Fruit fly (Drosophila melanogaster) whole organism, embryonic: ENCODE data around the gene CRAT.

Experiments
- Abd-B ChIP-seq: fragments of 200-800 bp; sonication (Bioruptor generic); optimal IDR thresholded peaks from 2 replicates; lab custom pipeline; 2018; ENCODE audit warnings: missing biosample characterization, mild to moderate bottlenecking, missing genetic modification characterization, moderate library complexity
- B-H1 ChIP-seq: fragments of 200-800 bp; sonication (Bioruptor generic); IDR thresholded peaks from 3 replicates; pipeline ENCODE4 v1.3.6; 2022; ENCODE audit warnings: missing biosample characterization, missing genetic modification characterization
- CG11085 ChIP-seq: fragments of 200-800 bp; sonication (Bioruptor generic); IDR thresholded peaks from 2 replicates; pipeline ENCODE4 v1.3.6; 2022; ENCODE audit warnings: missing biosample characterization, missing genetic modification characterization
- CG11093 ChIP-seq: fragments of 200-800 bp; sonication (Bioruptor generic); IDR thresholded peaks from 3 replicates; pipeline ENCODE4 v1.3.6; 2022; ENCODE audit warnings: missing biosample characterization, missing genetic modification characterization
- CG12744 ChIP-seq: fragments of 200-800 bp; sonication (Bioruptor generic); optimal IDR thresholded peaks from 2 replicates; lab custom pipeline; 2016; ENCODE audit warnings: missing biosample characterization, missing genetic modification characterization
- CG12769 ChIP-seq: fragments of 200-800 bp; sonication (Bioruptor generic); optimal IDR thresholded peaks from 2 replicates; lab custom pipeline; 2019; ENCODE audit warnings: missing biosample characterization, mild to moderate bottlenecking, missing genetic modification characterization, moderate library complexity
- CG15269 ChIP-seq: fragments of 200-800 bp; sonication (Bioruptor generic); optimal IDR thresholded peaks from 2 replicates; lab custom pipeline; 2018; ENCODE audit warnings: missing biosample characterization, mild to moderate bottlenecking, missing genetic modification characterization, moderate library complexity
- CG1603 ChIP-seq: fragments of 200-800 bp; sonication (Bioruptor generic); optimal IDR thresholded peaks from 2 replicates; lab custom pipeline; 2019; ENCODE audit warnings: missing biosample characterization, mild to moderate bottlenecking, missing genetic modification characterization, moderate library complexity
- CG16815 ChIP-seq: fragments of 200-800 bp; sonication (Bioruptor generic); optimal IDR thresholded peaks from 3 replicates; lab custom pipeline; 2017; ENCODE audit warnings: missing biosample characterization, mild to moderate bottlenecking, missing genetic modification characterization
- CG18619 ChIP-seq: fragments of 200-800 bp; sonication (Bioruptor generic); optimal IDR thresholded peaks from 3 replicates; lab custom pipeline; 2017; ENCODE audit warnings: missing biosample characterization, mild to moderate bottlenecking, missing genetic modification characterization
- CG2199 ChIP-seq: fragments of 200-800 bp; sonication (Bioruptor generic); IDR thresholded peaks from 3 replicates; pipeline ENCODE4 v1.3.6; 2022; ENCODE audit warnings: missing biosample characterization, missing genetic modification characterization
- CG2875 ChIP-seq: fragments of 200-800 bp; sonication (Bioruptor generic); optimal IDR thresholded peaks from 2 replicates; lab custom pipeline; 2017; ENCODE audit warnings: missing biosample characterization, mild to moderate bottlenecking, missing genetic modification characterization, missing genetic modification reagents
- CG32532 ChIP-seq: fragments of 200-800 bp; sonication (Bioruptor generic); IDR thresholded peaks from 2 replicates; pipeline ENCODE4 v1.3.6; 2022; ENCODE audit warnings: missing biosample characterization, missing genetic modification characterization
- CG3407 ChIP-seq: fragments of 200-800 bp; sonication (Bioruptor generic); optimal IDR thresholded peaks from 2 replicates; lab custom pipeline; 2018; ENCODE audit warnings: missing biosample characterization, mild to moderate bottlenecking, missing genetic modification characterization
- CG6254 ChIP-seq: fragments of 200-800 bp; sonication (Bioruptor generic); optimal IDR thresholded peaks from 3 replicates; lab custom pipeline; 2017; ENCODE audit warnings: mild to moderate bottlenecking, missing biosample characterization, missing genetic modification reagents, missing genetic modification characterization
- CG8281 ChIP-seq: fragments of 200-800 bp; sonication (Bioruptor generic); optimal IDR thresholded peaks from 2 replicates; lab custom pipeline; 2018; ENCODE audit warnings: missing biosample characterization, mild to moderate bottlenecking, missing genetic modification characterization, moderate library complexity
- CHES-1-like ChIP-seq: fragments of 200-800 bp; sonication (Bioruptor generic); optimal IDR thresholded peaks from 2 replicates; lab custom pipeline; 2016; ENCODE audit warnings: missing biosample characterization, missing genetic modification characterization
- CTCF ChIP-seq: fragments of 200-800 bp; sonication (Bioruptor generic); optimal IDR thresholded peaks from 2 replicates; lab custom pipeline; 2017; ENCODE audit warnings: missing biosample characterization, mild to moderate bottlenecking, missing genetic modification characterization, moderate library complexity
- Chrac-16 ChIP-seq: fragments of 200-800 bp; sonication (Bioruptor generic); optimal IDR thresholded peaks from 3 replicates; lab custom pipeline; 2016; ENCODE audit warnings: missing biosample characterization, missing genetic modification characterization
- Dfd ChIP-seq, 2 experiments: fragments of >200 bp; optimal IDR thresholded peaks; 2 replicates each; lab custom pipeline; 2017; ENCODE audit warnings: missing biosample characterization in 2 of 2, missing genetic modification characterization in 2 of 2
- Dll ChIP-seq: fragments of 200-800 bp; sonication (Bioruptor generic); IDR thresholded peaks from 4 replicates; pipeline ENCODE4 v1.3.6; 2022; ENCODE audit warnings: missing biosample characterization, missing genetic modification characterization; ENCODE audit not compliant: partially characterized antibody
- Fer2 ChIP-seq: fragments of 200-800 bp; sonication (Bioruptor generic); optimal IDR thresholded peaks from 2 replicates; lab custom pipeline; 2018; ENCODE audit warnings: missing biosample characterization, mild to moderate bottlenecking, missing genetic modification characterization, moderate library complexity
- Hand ChIP-seq: fragments of 200-800 bp; sonication (Bioruptor generic); optimal IDR thresholded peaks from 2 replicates; lab custom pipeline; 2017; ENCODE audit warnings: mild to moderate bottlenecking, missing biosample characterization, missing genetic modification reagents, missing genetic modification characterization
- HmgD ChIP-seq: fragments of 200-800 bp; sonication (Bioruptor generic); optimal IDR thresholded peaks from 3 replicates; lab custom pipeline; 2016; ENCODE audit warnings: missing biosample characterization, missing genetic modification characterization
- Lim3 ChIP-seq: fragments of 200-800 bp; sonication (Bioruptor generic); IDR thresholded peaks from 2 replicates; pipeline ENCODE4 v1.3.6; 2022; ENCODE audit warnings: missing biosample characterization, missing genetic modification characterization
- MESR4 ChIP-seq: fragments of 200-800 bp; sonication (Bioruptor generic); optimal IDR thresholded peaks from 2 replicates; lab custom pipeline; 2018; ENCODE audit warnings: missing biosample characterization, mild to moderate bottlenecking, missing genetic modification characterization, moderate library complexity
- Side ChIP-seq: fragments of 200-800 bp; sonication (Bioruptor generic); optimal IDR thresholded peaks from 2 replicates; lab custom pipeline; 2016; ENCODE audit warnings: missing biosample characterization, missing genetic modification characterization
- Sox100B ChIP-seq: fragments of 200-800 bp; sonication (Bioruptor generic); optimal IDR thresholded peaks from 3 replicates; lab custom pipeline; 2018; ENCODE audit warnings: missing biosample characterization, mild to moderate bottlenecking, missing genetic modification characterization
- Trl ChIP-seq, 3 experiments: fragments of >200 bp in 2 of 3; fragments of 200-800 bp in 1 of 3; sonication (Bioruptor generic) in 1 of 3; optimal IDR thresholded peaks; 2 replicates in 1 of 3; 3 replicates in 2 of 3; lab custom pipeline; 2016 to 2017; ENCODE audit warnings: missing biosample characterization in 1 of 3, missing genetic modification characterization in 1 of 3
- bsh ChIP-seq, 2 experiments: fragments of 200-800 bp; sonication (Bioruptor generic); optimal IDR thresholded peaks; 2 replicates each; lab custom pipeline; 2017 to 2018; ENCODE audit warnings: mild to moderate bottlenecking in 2 of 2, missing biosample characterization in 2 of 2, missing genetic modification characterization in 2 of 2, moderate library complexity in 1 of 2
- cas ChIP-seq: fragments of 200-800 bp; sonication (Bioruptor generic); IDR thresholded peaks from 2 replicates; pipeline ENCODE4 v1.3.6; 2022; ENCODE audit warnings: missing biosample characterization, missing genetic modification characterization
- dpn ChIP-seq, 2 experiments: fragments of 200-800 bp; sonication (Bioruptor generic); optimal IDR thresholded peaks; 3 replicates each; lab custom pipeline; 2016; ENCODE audit warnings: missing biosample characterization in 2 of 2, missing genetic modification characterization in 2 of 2
- exex ChIP-seq: fragments of 200-800 bp; sonication (Bioruptor generic); optimal IDR thresholded peaks from 4 replicates; lab custom pipeline; 2018; ENCODE audit warnings: missing biosample characterization, mild to moderate bottlenecking, missing genetic modification characterization, moderate library complexity
- gcm2 ChIP-seq: fragments of 200-800 bp; sonication (Bioruptor generic); optimal IDR thresholded peaks from 2 replicates; lab custom pipeline; 2016; ENCODE audit warnings: missing biosample characterization, missing genetic modification characterization
- gro ChIP-seq: fragments of 200-800 bp; sonication (Bioruptor generic); optimal IDR thresholded peaks from 2 replicates; lab custom pipeline; 2016; ENCODE audit warnings: missing biosample characterization, missing genetic modification characterization
- gsb ChIP-seq: fragments of 200-800 bp; sonication (Bioruptor generic); IDR thresholded peaks from 2 replicates; pipeline ENCODE4 v1.3.6; 2022; ENCODE audit warnings: missing biosample characterization, missing genetic modification characterization
- hbn ChIP-seq: fragments of 200-800 bp; sonication (Bioruptor generic); IDR thresholded peaks from 2 replicates; pipeline ENCODE4 v1.3.6; 2022; ENCODE audit warnings: missing biosample characterization, missing genetic modification characterization; ENCODE audit not compliant: partially characterized antibody
- jing ChIP-seq: fragments of 200-800 bp; sonication (Bioruptor generic); optimal IDR thresholded peaks from 2 replicates; lab custom pipeline; 2018; ENCODE audit warnings: missing biosample characterization, mild to moderate bottlenecking, missing genetic modification characterization
- kah ChIP-seq: fragments of 200-800 bp; sonication (Bioruptor generic); optimal IDR thresholded peaks from 2 replicates; lab custom pipeline; 2018; ENCODE audit warnings: missing biosample characterization, mild to moderate bottlenecking, missing genetic modification characterization
- kni ChIP-seq: fragments of 200-800 bp; sonication (Bioruptor generic); optimal IDR thresholded peaks from 3 replicates; lab custom pipeline; 2017; ENCODE audit warnings: mild to moderate bottlenecking, missing biosample characterization, missing genetic modification reagents, missing genetic modification characterization
- lov ChIP-seq, 2 experiments: fragments of 200-800 bp in 1 of 2; fragments of >200 bp in 1 of 2; sonication (Bioruptor generic) in 1 of 2; IDR thresholded peaks in 1 of 2; optimal IDR thresholded peaks in 1 of 2; 2 replicates in 1 of 2; 3 replicates in 1 of 2; pipeline versions ENCODE4 v1.3.6 to Lab custom; 2017 to 2022; ENCODE audit warnings: missing biosample characterization in 1 of 2, missing genetic modification characterization in 1 of 2
- pnt ChIP-seq: fragments of 200-800 bp; sonication (Bioruptor generic); optimal IDR thresholded peaks from 3 replicates; lab custom pipeline; 2016; ENCODE audit warnings: missing biosample characterization, missing genetic modification characterization
- pros ChIP-seq: fragments of 200-800 bp; sonication (Bioruptor generic); optimal IDR thresholded peaks from 3 replicates; lab custom pipeline; 2019; ENCODE audit warnings: missing biosample characterization, mild to moderate bottlenecking, missing genetic modification characterization, moderate library complexity
- slou ChIP-seq: fragments of 200-800 bp; sonication (Bioruptor generic); optimal IDR thresholded peaks from 3 replicates; lab custom pipeline; 2016; ENCODE audit warnings: missing biosample characterization, missing genetic modification characterization
- toy ChIP-seq: fragments of 200-800 bp; sonication (Bioruptor generic); IDR thresholded peaks from 2 replicates; pipeline ENCODE4 v1.3.6; 2022; ENCODE audit warnings: missing biosample characterization, missing genetic modification characterization

The CRAT gene

dm6 chr3R:6373512-6374306, 2.1 kb downstream of the CRAT start (continued):
- TF ChIP-seq CG32532 (GFP tag; lab: Robert Waterston, UW) (peak; percentile 52; the same call in 1 of the 2 replicates), Hand (GFP tag; lab: Kevin White, UChicago) (no peak), CG1603 (tag; lab: Kevin White, UChicago) (peak; percentile 47), CG3407 (GFP tag; lab: Kevin White, UChicago) (peak; percentile 43), Trl (optimal IDR thresholded peaks at IDR 0.05; lab: Kevin White, UChicago) (no peak), Trl (GFP tag; optimal IDR thresholded peaks at IDR 0.05; lab: Kevin White, UChicago) (peak; percentile 57), cas (GFP tag; lab: Robert Waterston, UW) (no peak), Fer2 (tag; lab: Kevin White, UChicago) (peak; percentile 3), jing (no peak), Side (no peak), CG6254 (GFP tag; lab: Kevin White, UChicago) (no peak), CG12769 (tag; lab: Kevin White, UChicago) (peak; percentile 73), gro (GFP tag; lab: Kevin White, UChicago) (peak; percentile 62), CG11085 (GFP tag; lab: Robert Waterston, UW) (0 out of 2 replicates have a peak, but pooled peaks have one; percentile 43), CG2875 (GFP tag; lab: Kevin White, UChicago) (peak; percentile 57), slou (GFP tag; lab: Kevin White, UChicago) (no peak), CG2199 (GFP tag; lab: Robert Waterston, UW) (no peak), Lim3 (GFP tag; lab: Robert Waterston, UW) (no peak), CG8281 (tag; lab: Kevin White, UChicago) (peak; percentile 3), gcm2 (peak; percentile 21), Sox100B (peak; percentile 38), CG15269 (tag; lab: Kevin White, UChicago) (peak; percentile 66), exex (tag; lab: Kevin White, UChicago) (peak; percentile 32), lov (optimal IDR thresholded peaks at IDR 0.05; lab: Kevin White, UChicago) (no peak), lov (GFP tag; IDR thresholded peaks at IDR 0.05; lab: Robert Waterston, UW) (no peak), HmgD (GFP tag; lab: Kevin White, UChicago) (no peak), pnt (GFP tag; lab: Kevin White, UChicago) (no peak), Dll (GFP tag; lab: Robert Waterston, UW) (peak; percentile 61; the same call in 3 of the 4 replicates)

- TF ChIP-seq kah = no peak
- no peak for TF ChIP-seq jing
- TF ChIP-seq CG12744 (GFP tag; lab: Kevin White, UChicago) = no peak
- TF ChIP-seq hbn (GFP tag; lab: Robert Waterston, UW) = peak; percentile 50
- TF ChIP-seq CG16815 = no peak
- TF ChIP-seq dpn (GFP tag; optimal IDR thresholded peaks at IDR 0.05; lab: Kevin White, UChicago) = no peak
- no peak for TF ChIP-seq Trl (optimal IDR thresholded peaks at IDR 0.05; lab: Kevin White, UChicago)
- no peak for TF ChIP-seq Trl (GFP tag; optimal IDR thresholded peaks at IDR 0.05; lab: Kevin White, UChicago)
- no peak; the same call in 1 of the 2 replicates for TF ChIP-seq toy
- no peak; the same call in 2 of the 3 replicates for TF ChIP-seq CG11093 (GFP tag; lab: Robert Waterston, UW)
- TF ChIP-seq gsb (GFP tag; lab: Robert Waterston, UW) = no peak
- peak in 1 of 2 experiments; percentile 24 for TF ChIP-seq bsh (GFP tag; optimal IDR thresholded peaks at IDR 0.05; lab: Kevin White, UChicago)
- TF ChIP-seq MESR4 = peak; percentile 60
- TF ChIP-seq Dfd (GFP tag; optimal IDR thresholded peaks at IDR 0.05; lab: Kevin White, UChicago) = no peak
- TF ChIP-seq gcm2 = no peak
- peak; percentile 44; the same call in 1 of the 3 replicates for TF ChIP-seq B-H1 (GFP tag; lab: Robert Waterston, UW)
- no peak for TF ChIP-seq CTCF (GFP tag; lab: Kevin White, UChicago)
- TF ChIP-seq kni (GFP tag; lab: Kevin White, UChicago) = no peak
- TF ChIP-seq CG18619 (GFP tag; lab: Kevin White, UChicago) = no peak
- TF ChIP-seq CHES-1-like = peak; percentile 29
- TF ChIP-seq Chrac-16 (GFP tag; lab: Kevin White, UChicago) = no peak
- no peak for TF ChIP-seq Abd-B (GFP tag; lab: Kevin White, UChicago)
- no peak for TF ChIP-seq Hand (GFP tag; lab: Kevin White, UChicago)
- no peak for TF ChIP-seq pros (GFP tag; lab: Kevin White, UChicago)
Observed at dm6 chr3R:6368550-6369238, 7.2 kb downstream of the CRAT start, which contains the start of gene CG10286. Gene CG10286 (plus strand): TSS chr3R:6368965.
